Fruit fly (Drosophila melanogaster): ENCODE results near the gene CG4829.

Gene CG4829

DNA sequence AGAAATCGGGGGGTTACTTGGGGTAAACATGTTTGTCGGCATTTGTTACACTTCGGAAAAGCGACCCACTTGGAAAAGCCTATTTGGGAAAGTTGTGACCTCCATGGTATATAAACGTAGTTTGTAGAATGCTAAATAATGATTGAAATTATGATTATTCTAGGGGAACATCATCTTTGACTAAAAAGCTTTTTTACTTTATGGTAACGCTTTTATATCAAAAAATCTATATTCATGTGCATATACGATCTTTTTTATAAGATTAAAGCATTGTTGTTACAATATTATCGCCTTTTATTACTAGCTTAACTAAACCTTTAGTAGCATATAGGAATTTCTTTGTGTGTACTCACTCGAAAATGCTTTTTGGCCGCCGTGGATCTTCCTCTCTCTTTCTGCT is 22.8 kb downstream of the CG4829 start (continued):
- TF ChIP-seq Atf-2 (GFP tag; optimal IDR thresholded peaks at IDR 0.05), result peak; percentile 18
- no peak for TF ChIP-seq Rx (GFP tag; IDR thresholded peaks at IDR 0.05)
- TF ChIP-seq CG4854 (GFP tag; optimal IDR thresholded peaks at IDR 0.05), result no peak
- TF ChIP-seq Pdp1 (GFP tag; optimal IDR thresholded peaks at IDR 0.05), result peak; percentile 9 to 22
- peak; percentile 37; the same call in 1 of the 2 replicates for TF ChIP-seq slbo (GFP tag; IDR thresholded peaks at IDR 0.05)
- no peak for TF ChIP-seq usp (GFP tag; optimal IDR thresholded peaks at IDR 0.05)
- TF ChIP-seq ind (GFP tag; optimal IDR thresholded peaks at IDR 0.05), result no peak
- TF ChIP-seq unpg (GFP tag; optimal IDR thresholded peaks at IDR 0.05), result peak; percentile 60
- TF ChIP-seq zf30C (GFP tag; optimal IDR thresholded peaks at IDR 0.05), result no peak
- peak; percentile 53 for TF ChIP-seq CG14441 (GFP tag; IDR thresholded peaks at IDR 0.05)
- no peak for TF ChIP-seq luna (GFP tag; optimal IDR thresholded peaks at IDR 0.05)
- peak; percentile 37 for TF ChIP-seq CG9437 (GFP tag; optimal IDR thresholded peaks at IDR 0.05)
- TF ChIP-seq nom (GFP tag; optimal IDR thresholded peaks at IDR 0.05), result no peak
- no peak for TF ChIP-seq HLH54F (GFP tag; optimal IDR thresholded peaks at IDR 0.05)
- TF ChIP-seq CG2875 (GFP tag; optimal IDR thresholded peaks at IDR 0.05), result no peak
- TF ChIP-seq Sox100B (GFP tag; optimal IDR thresholded peaks at IDR 0.05), result peak; percentile 32
- TF ChIP-seq CG8924 (tag; optimal IDR thresholded peaks at IDR 0.05), result peak; percentile 37
- TF ChIP-seq CG13287 (GFP tag; IDR thresholded peaks at IDR 0.05; ENCODE audit: partially characterized antibody), result no peak
- TF ChIP-seq CG15696 (tag; optimal IDR thresholded peaks at IDR 0.05), result no peak
- peak; percentile 17 for TF ChIP-seq Dek (tag; optimal IDR thresholded peaks at IDR 0.05)
- no peak for TF ChIP-seq kah (GFP tag; optimal IDR thresholded peaks at IDR 0.05)
- no peak for TF ChIP-seq CG2199 (GFP tag; IDR thresholded peaks at IDR 0.05)
- TF ChIP-seq pita (GFP tag; optimal IDR thresholded peaks at IDR 0.05), result no peak
- no peak for TF ChIP-seq br (optimal IDR thresholded peaks at IDR 0.05)
- TF ChIP-seq CG32532 (GFP tag; IDR thresholded peaks at IDR 0.05), result peak; percentile 37; the same call in 1 of the 2 replicates
- no peak for TF ChIP-seq fd3F (GFP tag; optimal IDR thresholded peaks at IDR 0.05)
- TF ChIP-seq Dip3 (GFP tag; optimal IDR thresholded peaks at IDR 0.05), result no peak
- TF ChIP-seq bcd (GFP tag; optimal IDR thresholded peaks at IDR 0.05), result peak; percentile 15
- TF ChIP-seq CG31441 (GFP tag; IDR thresholded peaks at IDR 0.05), result peak; percentile 54
- TF ChIP-seq CG7928 (GFP tag; optimal IDR thresholded peaks at IDR 0.05), result no peak
- no peak for TF ChIP-seq corto (GFP tag; optimal IDR thresholded peaks at IDR 0.05)
- TF ChIP-seq scrt (GFP tag; optimal IDR thresholded peaks at IDR 0.05), result no peak
- no peak for TF ChIP-seq bigmax (GFP tag; optimal IDR thresholded peaks at IDR 0.05)
- TF ChIP-seq al (GFP tag; IDR thresholded peaks at IDR 0.05), result no peak
- TF ChIP-seq Max (GFP tag; optimal IDR thresholded peaks at IDR 0.05), result no peak
- no peak for TF ChIP-seq Usf (GFP tag; optimal IDR thresholded peaks at IDR 0.05)
- TF ChIP-seq so (GFP tag; IDR thresholded peaks at IDR 0.05), result peak; percentile 41; the same call in 1 of the 3 replicates
- TF ChIP-seq CG2889 (GFP tag; IDR thresholded peaks at IDR 0.05), result no peak
- no peak for TF ChIP-seq CG30020 (tag; optimal IDR thresholded peaks at IDR 0.05)
- no peak for TF ChIP-seq sens-2 (GFP tag; IDR thresholded peaks at IDR 0.05)
- TF ChIP-seq CG12219 (GFP tag; optimal IDR thresholded peaks at IDR 0.05), result no peak
- TF ChIP-seq CG17361 (GFP tag; IDR thresholded peaks at IDR 0.05), result peak; percentile 76
- TF ChIP-seq CG13296 (GFP tag; optimal IDR thresholded peaks at IDR 0.05), result no peak
- TF ChIP-seq Sin3A (optimal IDR thresholded peaks at IDR 0.05), result no peak
- TF ChIP-seq dmrt99B (tag; optimal IDR thresholded peaks at IDR 0.05), result peak; percentile 64
- TF ChIP-seq CG18262 (tag; optimal IDR thresholded peaks at IDR 0.05), result peak; percentile 69
- TF ChIP-seq gem (tag; optimal IDR thresholded peaks at IDR 0.05), result peak; percentile 77
- TF ChIP-seq CTCF (GFP tag; optimal IDR thresholded peaks at IDR 0.05), result no peak
- no peak for TF ChIP-seq CG9609 (GFP tag; optimal IDR thresholded peaks at IDR 0.05)
- peak; percentile 14; the same call in 1 of the 2 replicates for TF ChIP-seq CG7372 (GFP tag; IDR thresholded peaks at IDR 0.05)
- TF ChIP-seq CG32772 (GFP tag; IDR thresholded peaks at IDR 0.05), result peak; percentile 6; the same call in 1 of the 2 replicates
- no peak for TF ChIP-seq bbx (GFP tag; IDR thresholded peaks at IDR 0.05; ENCODE audit: partially characterized antibody)
- no peak for TF ChIP-seq chinmo (GFP tag; IDR thresholded peaks at IDR 0.05; ENCODE audit: partially characterized antibody)

All from whole organism, embryonic.